Fruit fly (Drosophila melanogaster): ENCODE data around the gene wake.

Gene wake

dm6 chr3R:22690311-22690710, 50.7 kb downstream of the wake start, which contains the start of the genes wfs1 and Nup133 (continued):
- TF ChIP-seq Hmx (GFP tag; optimal IDR thresholded peaks at IDR 0.05) (no peak), HLH3B (GFP tag; IDR thresholded peaks at IDR 0.05) (peak; percentile 72), CG7357 (GFP tag; IDR thresholded peaks at IDR 0.05) (no peak), Dip3 (GFP tag; optimal IDR thresholded peaks at IDR 0.05) (no peak), Pdp1 (GFP tag; optimal IDR thresholded peaks at IDR 0.05) (no peak), Elba2 (GFP tag; optimal IDR thresholded peaks at IDR 0.05) (peak; percentile 12), CG1647 (GFP tag; optimal IDR thresholded peaks at IDR 0.05) (no peak), CG9797 (GFP tag; optimal IDR thresholded peaks at IDR 0.05) (no peak), sob (GFP tag; IDR thresholded peaks at IDR 0.05) (peak; percentile 78), Nf-YA (GFP tag; IDR thresholded peaks at IDR 0.05) (peak; percentile 40; the same call in 1 of the 2 replicates), knrl (GFP tag; IDR thresholded peaks at IDR 0.05; ENCODE audit: partially characterized antibody) (peak; percentile 90), nerfin-2 (GFP tag; IDR thresholded peaks at IDR 0.05; ENCODE audit: partially characterized antibody) (peak; percentile 58), da (GFP tag; optimal IDR thresholded peaks at IDR 0.05) (no peak), CG6175 (GFP tag; IDR thresholded peaks at IDR 0.05) (no peak), sens-2 (GFP tag; IDR thresholded peaks at IDR 0.05) (no peak), Lhr (GFP tag; optimal IDR thresholded peaks at IDR 0.05) (peak; percentile 14), tin (GFP tag; optimal IDR thresholded peaks at IDR 0.05) (peak; percentile 70), Adf1 (GFP tag; IDR thresholded peaks at IDR 0.05) (0 out of 2 replicates have a peak, but pooled peaks have one; percentile 31), CG11560 (tag; IDR thresholded peaks at IDR 0.05) (no peak; the same call in 2 of the 3 replicates), fd3F (GFP tag; optimal IDR thresholded peaks at IDR 0.05) (peak; percentile 74), Doc3 (GFP tag; IDR thresholded peaks at IDR 0.05; ENCODE audit: partially characterized antibody) (peak; percentile 84), CG13287 (GFP tag; IDR thresholded peaks at IDR 0.05; ENCODE audit: partially characterized antibody) (peak; percentile 97), Oaz (GFP tag; IDR thresholded peaks at IDR 0.05) (no peak; the same call in 1 of the 2 replicates), CG32772 (GFP tag; IDR thresholded peaks at IDR 0.05) (peak; percentile 53; the same call in 1 of the 2 replicates), CG4707 (GFP tag; optimal IDR thresholded peaks at IDR 0.05) (peak; percentile 15), CG18599 (GFP tag; optimal IDR thresholded peaks at IDR 0.05) (peak; percentile 78), CG17612 (GFP tag; IDR thresholded peaks at IDR 0.05) (no peak), slbo (GFP tag; IDR thresholded peaks at IDR 0.05) (peak; percentile 77), eve (GFP tag; optimal IDR thresholded peaks at IDR 0.05) (no peak), CG6813 (GFP tag; optimal IDR thresholded peaks at IDR 0.05) (peak; percentile 31), so (GFP tag; IDR thresholded peaks at IDR 0.05) (no peak), CG11247 (GFP tag; IDR thresholded peaks at IDR 0.05) (0 out of 2 replicates have a peak, but pooled peaks have one; percentile 46), Atf3 (GFP tag; optimal IDR thresholded peaks at IDR 0.05) (no peak), ato (GFP tag; IDR thresholded peaks at IDR 0.05; ENCODE audit: partially characterized antibody) (peak; percentile 55; the same call in 1 of the 2 replicates), CG18011 (GFP tag; optimal IDR thresholded peaks at IDR 0.05) (no peak), CG3726 (GFP tag; IDR thresholded peaks at IDR 0.05) (no peak), crol (GFP tag; IDR thresholded peaks at IDR 0.05) (no peak), sug (tag; optimal IDR thresholded peaks at IDR 0.05) (peak; percentile 84), NFAT (GFP tag; IDR thresholded peaks at IDR 0.05) (0 out of 2 replicates have a peak, but pooled peaks have one; percentile 40), CG10543 (GFP tag; optimal IDR thresholded peaks at IDR 0.05) (no peak), amos (GFP tag; IDR thresholded peaks at IDR 0.05; ENCODE audit: partially characterized antibody) (peak; percentile 74), zfh2 (GFP tag; optimal IDR thresholded peaks at IDR 0.05) (peak; percentile 28), ems (GFP tag; optimal IDR thresholded peaks at IDR 0.05) (no peak), Opbp (GFP tag; IDR thresholded peaks at IDR 0.05; ENCODE audit: partially characterized antibody) (peak; percentile 67; the same call in 2 of the 3 replicates), CG13424 (tag; optimal IDR thresholded peaks at IDR 0.05) (peak; percentile 93), Rx (GFP tag; IDR thresholded peaks at IDR 0.05) (no peak), pros (GFP tag; optimal IDR thresholded peaks at IDR 0.05) (no peak), Hr39 (optimal IDR thresholded peaks at IDR 0.05) (no peak), Dad (GFP tag; optimal IDR thresholded peaks at IDR 0.05) (no peak), CG15011 (GFP tag; optimal IDR thresholded peaks at IDR 0.05) (peak; percentile 17), Drgx (GFP tag; IDR thresholded peaks at IDR 0.05) (no peak; the same call in 1 of the 2 replicates)
